Worm (Caenorhabditis elegans) whole organism, L2 larva: ENCODE results near the gene sfxn-1.2.

Experiments used
- C34F6.9 ChIP-seq: fragments of 150-350 bp; optimal IDR thresholded peaks from 2 replicates; lab custom pipeline; 2014; ENCODE audit warnings: missing biosample characterization, missing genetic modification characterization
- F13H6.1 ChIP-seq: sonication (generic microtip); optimal IDR thresholded peaks from 2 replicates; lab custom pipeline; 2016; ENCODE audit warnings: missing genetic modification characterization, missing compliant biosample characterization
- Y55F3AM.14 ChIP-seq: fragments of 200-800 bp; sonication (Bioruptor generic); optimal IDR thresholded peaks from 2 replicates; lab custom pipeline; 2018; ENCODE audit warnings: mild to moderate bottlenecking, missing genetic modification characterization, missing compliant biosample characterization
- ZK546.5 ChIP-seq: sonication (generic microtip); optimal IDR thresholded peaks from 2 replicates; lab custom pipeline; 2017; ENCODE audit warnings: missing biosample characterization, missing genetic modification characterization
- aly-2 ChIP-seq: fragments of 150-350 bp; optimal IDR thresholded peaks from 2 replicates; lab custom pipeline; 2014; ENCODE audit warnings: missing biosample characterization, missing genetic modification characterization
- ama-1 ChIP-seq: fragments of 150-350 bp; optimal IDR thresholded peaks from 2 replicates; lab custom pipeline; 2018; ENCODE audit warnings: inconsistent platforms
- blmp-1 ChIP-seq: sonication (generic microtip); optimal IDR thresholded peaks from 2 replicates; lab custom pipeline; 2017; ENCODE audit warnings: missing genetic modification characterization, mild to moderate bottlenecking, missing compliant biosample characterization, antibody characterized with exemption, moderate library complexity; ENCODE audit not compliant: insufficient read depth
- ceh-16 ChIP-seq: fragments of 150-350 bp; optimal IDR thresholded peaks from 2 replicates; lab custom pipeline; 2014; ENCODE audit warnings: missing biosample characterization, missing genetic modification characterization
- ceh-82 ChIP-seq: fragments of 150-350 bp; optimal IDR thresholded peaks from 2 replicates; lab custom pipeline; 2014; ENCODE audit warnings: missing biosample characterization, missing genetic modification characterization
- crh-2 ChIP-seq: sonication (generic microtip); optimal IDR thresholded peaks from 2 replicates; lab custom pipeline; 2017; ENCODE audit warnings: missing biosample characterization, missing genetic modification characterization
- dmd-4 ChIP-seq: sonication (generic microtip); optimal IDR thresholded peaks from 2 replicates; lab custom pipeline; 2017; ENCODE audit warnings: missing biosample characterization, missing genetic modification characterization
- egl-27 ChIP-seq: sonication (generic microtip); optimal IDR thresholded peaks from 3 replicates; lab custom pipeline; 2017; ENCODE audit warnings: missing biosample characterization, missing genetic modification reagents, missing genetic modification characterization
- elt-3 ChIP-seq: sonication (generic microtip); optimal IDR thresholded peaks from 2 replicates; lab custom pipeline; 2017; ENCODE audit warnings: missing biosample characterization, missing genetic modification characterization
- fos-1 ChIP-seq: fragments of 150-350 bp; optimal IDR thresholded peaks from 2 replicates; lab custom pipeline; 2014; ENCODE audit warnings: missing biosample characterization, missing genetic modification characterization
- lin-11 ChIP-seq: fragments of 150-350 bp; sonication (generic microtip); optimal IDR thresholded peaks from 2 replicates; lab custom pipeline; 2014; ENCODE audit warnings: missing biosample characterization, missing genetic modification characterization, inconsistent platforms, mixed read lengths
- lin-13 ChIP-seq: fragments of 150-350 bp; optimal IDR thresholded peaks from 2 replicates; lab custom pipeline; 2014; ENCODE audit warnings: missing biosample characterization, missing genetic modification reagents, missing genetic modification characterization
- lin-39 ChIP-seq: fragments of 150-350 bp; optimal IDR thresholded peaks from 2 replicates; lab custom pipeline; 2014; ENCODE audit warnings: missing biosample characterization, missing genetic modification reagents, missing genetic modification characterization
- lsy-2 ChIP-seq, 2 experiments: fragments of 150-350 bp in 1 of 2; sonication (generic microtip) in 1 of 2; optimal IDR thresholded peaks; 2 replicates each; lab custom pipeline; 2014 to 2017; ENCODE audit warnings: missing biosample characterization in 2 of 2, missing genetic modification characterization in 2 of 2
- mab-5 ChIP-seq: fragments of 150-350 bp; optimal IDR thresholded peaks from 2 replicates; lab custom pipeline; 2014; ENCODE audit warnings: missing biosample characterization, missing genetic modification characterization
- mdl-1 ChIP-seq, 2 experiments: fragments of 150-350 bp in 1 of 2; sonication (generic microtip) in 1 of 2; optimal IDR thresholded peaks; 2 replicates each; lab custom pipeline; 2017; ENCODE audit warnings: missing biosample characterization in 2 of 2, missing genetic modification characterization in 2 of 2
- nhr-10 ChIP-seq: sonication (generic microtip); optimal IDR thresholded peaks from 2 replicates; lab custom pipeline; 2017; ENCODE audit warnings: missing biosample characterization, missing genetic modification characterization
- nhr-129 ChIP-seq: fragments of 150-350 bp; optimal IDR thresholded peaks from 2 replicates; lab custom pipeline; 2014; ENCODE audit warnings: missing biosample characterization, missing genetic modification characterization
- nhr-21 ChIP-seq: fragments of 150-350 bp; optimal IDR thresholded peaks from 2 replicates; lab custom pipeline; 2014; ENCODE audit warnings: missing biosample characterization, missing genetic modification characterization
- nhr-23 ChIP-seq: fragments of 150-350 bp; optimal IDR thresholded peaks from 2 replicates; lab custom pipeline; 2014; ENCODE audit warnings: missing biosample characterization, missing genetic modification reagents, missing genetic modification characterization
- nhr-237 ChIP-seq: fragments of 150-350 bp; optimal IDR thresholded peaks from 2 replicates; lab custom pipeline; 2014; ENCODE audit warnings: missing biosample characterization, missing genetic modification characterization
- nhr-25 ChIP-seq: fragments of 150-350 bp; sonication (generic microtip); optimal IDR thresholded peaks from 3 replicates; lab custom pipeline; 2014; ENCODE audit warnings: missing biosample characterization, missing genetic modification characterization
- skn-1 ChIP-seq: sonication (generic microtip); optimal IDR thresholded peaks from 2 replicates; lab custom pipeline; 2017; ENCODE audit warnings: missing biosample characterization, missing genetic modification characterization
- sma-3 ChIP-seq: sonication (generic microtip); optimal IDR thresholded peaks from 2 replicates; lab custom pipeline; 2016; ENCODE audit warnings: missing genetic modification reagents, missing genetic modification characterization, missing compliant biosample characterization
- snpc-4 ChIP-seq: fragments of 150-350 bp; optimal IDR thresholded peaks from 2 replicates; lab custom pipeline; 2014; ENCODE audit warnings: missing biosample characterization, missing genetic modification characterization
- unc-55 ChIP-seq: fragments of 150-350 bp; sonication (generic microtip); optimal IDR thresholded peaks from 3 replicates; lab custom pipeline; 2014; ENCODE audit warnings: missing biosample characterization, missing genetic modification reagents, missing genetic modification characterization
- unc-62 ChIP-seq: fragments of 150-350 bp; optimal IDR thresholded peaks from 2 replicates; lab custom pipeline; 2014; ENCODE audit warnings: missing biosample characterization, missing genetic modification reagents, missing genetic modification characterization
- zag-1 ChIP-seq: fragments of 150-350 bp; optimal IDR thresholded peaks from 2 replicates; lab custom pipeline; 2014; ENCODE audit warnings: missing biosample characterization, missing genetic modification characterization
- ztf-1 ChIP-seq: fragments of 200-800 bp; sonication (Bioruptor generic); conservative IDR thresholded peaks from 2 replicates; pipeline ENCODE4 v1.3.6; 2022; ENCODE audit warnings: missing genetic modification characterization, missing compliant biosample characterization
- ztf-11 ChIP-seq: sonication (generic microtip); optimal IDR thresholded peaks from 2 replicates; lab custom pipeline; 2017; ENCODE audit warnings: missing biosample characterization, missing genetic modification characterization
- ztf-4 ChIP-seq: fragments of 150-350 bp; optimal IDR thresholded peaks from 2 replicates; lab custom pipeline; 2014; ENCODE audit warnings: missing biosample characterization, missing genetic modification characterization

Gene sfxn-1.2

ce11 chrII:11224045-11224481, 38.2 kb downstream of the sfxn-1.2 start (continued):
- TF ChIP-seq mab-5 (tag; lab: Kevin White, UChicago) (peak; percentile 42), nhr-237 (tag; lab: Kevin White, UChicago) (peak; percentile 47), unc-62 (GFP tag; lab: Kevin White, UChicago) (no peak), crh-2 (tag; lab: Kevin White, UChicago) (peak; percentile 73), snpc-4 (tag; lab: Kevin White, UChicago) (peak; percentile 99), nhr-129 (tag; lab: Kevin White, UChicago) (peak; percentile 46), blmp-1 (tag; lab: Kevin White, UChicago) (peak; percentile 24), lin-11 (tag; lab: Kevin White, UChicago) (peak; percentile 34), Y55F3AM.14 (GFP tag; lab: Kevin White, UChicago) (peak; percentile 58), nhr-21 (tag; lab: Kevin White, UChicago) (peak; percentile 83), lsy-2 (tag; optimal IDR thresholded peaks at IDR 0.05; lab: Kevin White, UChicago) (peak; percentile 60 to 74), ceh-82 (tag; lab: Kevin White, UChicago) (peak; percentile 22), nhr-25 (tag; lab: Kevin White, UChicago) (peak; percentile 43), ZK546.5 (tag; lab: Kevin White, UChicago) (no peak)

ce11 chrII:11226379-11226778, 40.6 kb downstream of the sfxn-1.2 start, which contains the start of gene T06D8.2:
TSS of gene T06D8.2 (plus strand) at chrII:11226679.
- TF ChIP-seq ceh-16 (tag; lab: Kevin White, UChicago) (no peak), dmd-4 (tag; lab: Kevin White, UChicago) (no peak), mdl-1 (tag; optimal IDR thresholded peaks at IDR 0.05; lab: Kevin White, UChicago) (no peak), aly-2 (tag; lab: Kevin White, UChicago) (no peak)

- no peak for TF ChIP-seq skn-1
- no peak for TF ChIP-seq ztf-4 (tag; lab: Kevin White, UChicago)
- TF ChIP-seq mdl-1 (tag; optimal IDR thresholded peaks at IDR 0.05; lab: Kevin White, UChicago), result no peak
- TF ChIP-seq zag-1 (tag; lab: Kevin White, UChicago), result no peak
- no peak for TF ChIP-seq egl-27 (tag; lab: Kevin White, UChicago)
- no peak for TF ChIP-seq mab-5 (tag; lab: Kevin White, UChicago)
- no peak for TF ChIP-seq lin-13 (GFP tag; lab: Kevin White, UChicago)
- TF ChIP-seq lsy-2 (tag; optimal IDR thresholded peaks at IDR 0.05; lab: Kevin White, UChicago), result no peak
- TF ChIP-seq nhr-23 (tag; lab: Kevin White, UChicago), result no peak
- TF ChIP-seq, all 48 proteins: peak for 0
Observed at ce11 chrII:11234751-11235150, 48.9 kb downstream of the sfxn-1.2 start, which contains the start of gene cox-15. TSS of gene cox-15 (minus strand) at chrII:11234952.

DNA sequence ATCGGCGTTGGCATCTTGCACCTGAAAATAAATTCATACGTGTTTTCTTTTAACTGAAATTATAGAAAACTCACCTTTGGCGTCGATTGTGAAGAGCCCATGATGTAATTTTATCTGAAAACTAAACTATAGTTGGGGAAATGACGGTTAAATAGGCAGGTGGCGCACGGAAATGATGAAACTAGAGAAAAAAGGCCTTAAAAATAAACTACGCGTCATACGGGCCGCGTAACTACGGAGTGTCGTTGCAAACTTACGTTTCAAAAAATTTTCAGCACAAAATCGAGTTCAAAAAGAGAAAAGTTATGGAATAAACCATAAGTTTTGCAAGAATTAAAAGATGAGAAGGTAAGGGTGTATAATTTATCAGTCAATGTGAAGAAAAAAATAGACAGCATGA, 50.4 kb downstream of the sfxn-1.2 start, which contains the start of gene cchl-1:
cchl-1 (minus strand) TSS at position 114 of the 400 bp plus-strand sequence.
- TF ChIP-seq nhr-10 (tag; lab: Kevin White, UChicago) (no peak), C34F6.9 (tag; lab: Kevin White, UChicago) (peak; percentile 38), nhr-237 (tag; lab: Kevin White, UChicago) (no peak), sma-3 (GFP tag; lab: Kevin White, UChicago) (no peak), ama-1 (peak; percentile 48), snpc-4 (tag; lab: Kevin White, UChicago) (no peak), unc-62 (GFP tag; lab: Kevin White, UChicago) (no peak), fos-1 (tag; lab: Kevin White, UChicago) (no peak), ztf-11 (no peak), lsy-2 (tag; optimal IDR thresholded peaks at IDR 0.05; lab: Kevin White, UChicago) (peak in 1 of 2 experiments; percentile 26), nhr-129 (tag; lab: Kevin White, UChicago) (peak; percentile 53), unc-55 (GFP tag; lab: Kevin White, UChicago) (peak; percentile 15), skn-1 (no peak)

- TF ChIP-seq ztf-11, result no peak
- no peak for TF ChIP-seq snpc-4 (tag; lab: Kevin White, UChicago)
- TF ChIP-seq ama-1, result no peak
- TF ChIP-seq unc-55 (GFP tag; lab: Kevin White, UChicago), result no peak
- no peak for TF ChIP-seq ztf-1
- no peak for TF ChIP-seq Y55F3AM.14 (GFP tag; lab: Kevin White, UChicago)
- no peak for TF ChIP-seq dmd-4 (tag; lab: Kevin White, UChicago)
- no peak for TF ChIP-seq F13H6.1 (tag; lab: Kevin White, UChicago)
- TF ChIP-seq zag-1 (tag; lab: Kevin White, UChicago), result no peak
- TF ChIP-seq lin-39, result no peak
- no peak for TF ChIP-seq elt-3 (tag; lab: Kevin White, UChicago)
- no peak for TF ChIP-seq aly-2 (tag; lab: Kevin White, UChicago)
- no peak for TF ChIP-seq mdl-1 (tag; optimal IDR thresholded peaks at IDR 0.05; lab: Kevin White, UChicago)
- TF ChIP-seq, all 48 proteins: peak for 0
Observed at ce11 chrII:11237099-11237498, 51.3 kb downstream of the sfxn-1.2 start, which contains the start of gene fndc-1. TSS of gene fndc-1 (minus strand) at chrII:11237325.
